Worm (Caenorhabditis elegans) whole organism, L1 larva: ENCODE data around the gene C45B2.2.

ENCODE experiments used
- C04F5.9 ChIP-seq: sonication (generic microtip); optimal IDR thresholded peaks from 2 replicates; lab custom pipeline; 2016; ENCODE audit warnings: missing genetic modification characterization, missing compliant biosample characterization
- C16A3.4 ChIP-seq: fragments of 150-350 bp; optimal IDR thresholded peaks from 2 replicates; lab custom pipeline; 2014; ENCODE audit warnings: missing biosample characterization, missing genetic modification characterization
- F16B12.6 ChIP-seq: fragments of 150-350 bp; optimal IDR thresholded peaks from 2 replicates; lab custom pipeline; 2014; ENCODE audit warnings: missing biosample characterization, missing genetic modification characterization
- aha-1 ChIP-seq: fragments of 150-350 bp; optimal IDR thresholded peaks from 2 replicates; lab custom pipeline; 2014; ENCODE audit warnings: missing biosample characterization, missing genetic modification characterization
- blmp-1 ChIP-seq: fragments of 150-350 bp; optimal IDR thresholded peaks from 2 replicates; lab custom pipeline; 2014; ENCODE audit warnings: missing biosample characterization, missing genetic modification characterization
- ceh-63 ChIP-seq: fragments of 200-800 bp; sonication (Bioruptor generic); optimal IDR thresholded peaks from 2 replicates; lab custom pipeline; 2018; ENCODE audit warnings: mild to moderate bottlenecking, missing genetic modification characterization, missing compliant biosample characterization
- ceh-82 ChIP-seq, 3 experiments: fragments of 150-350 bp in 1 of 3; sonication (generic microtip) in 2 of 3; optimal IDR thresholded peaks; 2 replicates each; lab custom pipeline; 2014 to 2017; ENCODE audit warnings: missing biosample characterization in 3 of 3, missing genetic modification characterization in 3 of 3
- ces-1 ChIP-seq: fragments of 150-350 bp; optimal IDR thresholded peaks from 2 replicates; lab custom pipeline; 2014; ENCODE audit warnings: missing biosample characterization, missing genetic modification reagents, missing genetic modification characterization
- dpl-1 ChIP-seq, 3 experiments: fragments of 150-350 bp in 2 of 3; sonication (generic microtip) in 1 of 3; optimal IDR thresholded peaks; 2 replicates each; lab custom pipeline; 2014 to 2017; ENCODE audit warnings: missing biosample characterization in 3 of 3, missing genetic modification characterization in 3 of 3, missing genetic modification reagents in 3 of 3
- dsc-1 ChIP-seq: sonication (generic microtip); optimal IDR thresholded peaks from 2 replicates; lab custom pipeline; 2016; ENCODE audit warnings: mild to moderate bottlenecking, missing genetic modification characterization, missing compliant biosample characterization
- egl-27 ChIP-seq, 2 experiments: fragments of 150-350 bp in 1 of 2; sonication (generic microtip); optimal IDR thresholded peaks; 3 replicates each; lab custom pipeline; 2017 to 2018; ENCODE audit warnings: missing biosample characterization in 2 of 2, missing genetic modification characterization in 2 of 2, missing genetic modification reagents in 2 of 2
- elt-2 ChIP-seq: sonication (generic microtip); optimal IDR thresholded peaks from 2 replicates; lab custom pipeline; 2016; ENCODE audit warnings: missing genetic modification characterization, mild to moderate bottlenecking, inconsistent platforms, missing compliant biosample characterization, missing genetic modification reagents
- elt-3 ChIP-seq, 6 experiments: fragments of 150-350 bp in 1 of 6; sonication (generic microtip); optimal IDR thresholded peaks; 2 replicates each; lab custom pipeline; 2017 to 2018; ENCODE audit warnings: missing biosample characterization in 6 of 6, missing genetic modification characterization in 6 of 6, inconsistent platforms in 1 of 6
- fkh-8 ChIP-seq: sonication (generic microtip); optimal IDR thresholded peaks from 2 replicates; lab custom pipeline; 2016; ENCODE audit warnings: mild to moderate bottlenecking, missing genetic modification characterization, missing compliant biosample characterization
- irx-1 ChIP-seq: sonication (generic microtip); optimal IDR thresholded peaks from 2 replicates; lab custom pipeline; 2016; ENCODE audit warnings: missing genetic modification characterization, missing compliant biosample characterization
- isw-1 ChIP-seq: fragments of 200-800 bp; sonication (Bioruptor generic); IDR thresholded peaks from 2 replicates; pipeline ENCODE4 v1.3.6; 2022; ENCODE audit warnings: missing genetic modification characterization, missing compliant biosample characterization
- jun-1 ChIP-seq: fragments of 150-350 bp; optimal IDR thresholded peaks from 2 replicates; lab custom pipeline; 2014; ENCODE audit warnings: missing biosample characterization, missing genetic modification reagents, missing genetic modification characterization
- lin-14 ChIP-seq: fragments of 200-800 bp; sonication (Bioruptor generic); optimal IDR thresholded peaks from 2 replicates; lab custom pipeline; 2018; ENCODE audit warnings: mild to moderate bottlenecking, missing genetic modification characterization, moderate library complexity, missing compliant biosample characterization
- lin-15B ChIP-seq: fragments of 150-350 bp; sonication (generic microtip); optimal IDR thresholded peaks from 3 replicates; lab custom pipeline; 2014; ENCODE audit warnings: missing biosample characterization, missing genetic modification characterization
- lin-35 ChIP-seq, 2 experiments: fragments of 150-350 bp; optimal IDR thresholded peaks; 2 replicates each; lab custom pipeline; 2014; ENCODE audit warnings: missing biosample characterization in 2 of 2, missing genetic modification characterization in 2 of 2, missing genetic modification reagents in 2 of 2
- lin-39 ChIP-seq: fragments of 150-350 bp; optimal IDR thresholded peaks from 2 replicates; lab custom pipeline; 2014; ENCODE audit warnings: missing biosample characterization, missing genetic modification reagents, missing genetic modification characterization
- lsy-2 ChIP-seq, 2 experiments: fragments of 150-350 bp; optimal IDR thresholded peaks; 2 replicates each; lab custom pipeline; 2014; ENCODE audit warnings: missing biosample characterization in 2 of 2, missing genetic modification characterization in 2 of 2
- mdl-1 ChIP-seq, 2 experiments: fragments of 150-350 bp; optimal IDR thresholded peaks; 2 replicates each; lab custom pipeline; 2014 to 2017; ENCODE audit warnings: missing biosample characterization in 2 of 2, missing genetic modification characterization in 2 of 2, inconsistent platforms in 1 of 2
- mef-2 ChIP-seq: fragments of 150-350 bp; optimal IDR thresholded peaks from 2 replicates; lab custom pipeline; 2014; ENCODE audit warnings: missing biosample characterization, missing genetic modification characterization
- mep-1 ChIP-seq: fragments of 150-350 bp; optimal IDR thresholded peaks from 2 replicates; lab custom pipeline; 2014; ENCODE audit warnings: missing biosample characterization, missing genetic modification characterization
- nhr-20 ChIP-seq: sonication (generic microtip); optimal IDR thresholded peaks from 2 replicates; lab custom pipeline; 2016; ENCODE audit warnings: mild to moderate bottlenecking, missing genetic modification characterization, missing compliant biosample characterization
- nhr-28 ChIP-seq: fragments of 150-350 bp; optimal IDR thresholded peaks from 2 replicates; lab custom pipeline; 2014; ENCODE audit warnings: missing biosample characterization, missing genetic modification characterization
- nhr-71 ChIP-seq: sonication (generic microtip); optimal IDR thresholded peaks from 2 replicates; lab custom pipeline; 2016; ENCODE audit warnings: mild to moderate bottlenecking, missing genetic modification characterization, moderate library complexity, missing compliant biosample characterization
- nhr-85 ChIP-seq: sonication (generic microtip); peaks from one replicate; lab custom pipeline; 2016; ENCODE audit warnings: missing genetic modification characterization, inconsistent platforms, missing compliant biosample characterization
- nhr-90 ChIP-seq: sonication (generic microtip); optimal IDR thresholded peaks from 2 replicates; lab custom pipeline; 2016; ENCODE audit warnings: mild to moderate bottlenecking, missing genetic modification characterization, missing compliant biosample characterization; ENCODE audit not compliant: poor library complexity
- rnt-1 ChIP-seq: sonication (generic microtip); optimal IDR thresholded peaks from 2 replicates; lab custom pipeline; 2016; ENCODE audit warnings: mild to moderate bottlenecking, missing genetic modification characterization, moderate library complexity, missing compliant biosample characterization
- skn-1 ChIP-seq: fragments of 150-350 bp; optimal IDR thresholded peaks from 2 replicates; lab custom pipeline; 2014; ENCODE audit warnings: missing biosample characterization, missing genetic modification characterization
- snu-23 ChIP-seq: sonication (generic microtip); optimal IDR thresholded peaks from 2 replicates; lab custom pipeline; 2016; ENCODE audit warnings: missing genetic modification characterization, missing compliant biosample characterization
- sup-37 ChIP-seq: fragments of 200-800 bp; sonication (Bioruptor generic); optimal IDR thresholded peaks from 2 replicates; lab custom pipeline; 2018; ENCODE audit warnings: mild to moderate bottlenecking, missing genetic modification characterization, missing compliant biosample characterization
- swsn-7 ChIP-seq: sonication (generic microtip); optimal IDR thresholded peaks from 2 replicates; lab custom pipeline; 2016; ENCODE audit warnings: missing genetic modification characterization, missing compliant biosample characterization
- tbx-2 ChIP-seq: sonication (generic microtip); optimal IDR thresholded peaks from 2 replicates; lab custom pipeline; 2016; ENCODE audit warnings: missing genetic modification characterization, missing compliant biosample characterization
- tlp-1 ChIP-seq: fragments of 150-350 bp; optimal IDR thresholded peaks from 2 replicates; lab custom pipeline; 2014; ENCODE audit warnings: missing biosample characterization, missing genetic modification characterization
- unc-130 ChIP-seq: fragments of 150-350 bp; optimal IDR thresholded peaks from 2 replicates; lab custom pipeline; 2017; ENCODE audit warnings: missing biosample characterization, missing genetic modification characterization, inconsistent platforms
- unc-62 ChIP-seq: fragments of 150-350 bp; optimal IDR thresholded peaks from 2 replicates; lab custom pipeline; 2014; ENCODE audit warnings: missing biosample characterization, missing genetic modification reagents, missing genetic modification characterization
- unc-98 ChIP-seq: fragments of 200-800 bp; sonication (Bioruptor generic); IDR thresholded peaks from 2 replicates; pipeline ENCODE4 v1.3.6; 2022; ENCODE audit warnings: missing genetic modification characterization, missing compliant biosample characterization
- vab-15 ChIP-seq: sonication (generic microtip); optimal IDR thresholded peaks from 2 replicates; lab custom pipeline; 2017; ENCODE audit warnings: missing genotype, mild to moderate bottlenecking, missing genetic modification characterization, missing compliant biosample characterization
- xbp-1 ChIP-seq: sonication (generic microtip); optimal IDR thresholded peaks from 2 replicates; lab custom pipeline; 2016; ENCODE audit warnings: missing genetic modification characterization, missing compliant biosample characterization
- zip-4 ChIP-seq: fragments of 200-800 bp; sonication (Bioruptor generic); optimal IDR thresholded peaks from 2 replicates; lab custom pipeline; 2018; ENCODE audit warnings: mild to moderate bottlenecking, missing genetic modification characterization, moderate library complexity, missing compliant biosample characterization
- ztf-11 ChIP-seq, 2 experiments: sonication (generic microtip); optimal IDR thresholded peaks; 2 replicates each; lab custom pipeline; 2016 to 2017; ENCODE audit warnings: missing genetic modification characterization in 2 of 2, missing biosample characterization in 1 of 2, missing compliant biosample characterization in 1 of 2

The C45B2.2 gene

DNA sequence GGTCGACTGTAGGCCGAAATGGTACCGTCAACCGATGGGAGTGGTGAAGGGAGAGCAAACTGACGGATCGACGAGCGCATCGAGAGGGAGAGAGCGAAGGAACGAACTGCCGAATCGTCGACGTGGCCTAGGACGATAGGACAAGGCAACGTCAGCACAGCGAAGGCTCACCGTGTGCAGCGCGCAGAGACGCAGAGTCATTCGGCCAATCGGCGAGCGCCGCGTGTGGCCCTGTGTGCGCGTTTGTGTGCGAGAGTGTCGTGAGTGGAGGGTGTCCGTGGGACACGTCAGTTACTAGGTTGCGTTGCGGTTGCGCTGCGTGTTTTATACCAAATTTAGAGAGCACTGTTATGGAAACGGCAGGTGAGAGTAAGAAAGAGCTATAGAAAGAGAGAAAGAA, 7.4 kb downstream of the C45B2.2 start, which contains the start of gene hsp-3 (continued):
- TF ChIP-seq aha-1 (peak; percentile 75), C04F5.9 (tag; lab: Kevin White, UChicago) (peak; percentile 85), elt-2 (tag; lab: Kevin White, UChicago) (peak; percentile 95), nhr-28 (tag; lab: Kevin White, UChicago) (no peak), dsc-1 (tag; lab: Kevin White, UChicago) (peak; percentile 88), irx-1 (tag; lab: Kevin White, UChicago) (peak; percentile 91), unc-130 (peak; percentile 33), lin-35 (GFP tag; optimal IDR thresholded peaks at IDR 0.05; lab: Kevin White, UChicago) (peak; percentile 87 to 92), vab-15 (peak; percentile 49), tbx-2 (tag; lab: Kevin White, UChicago) (peak; percentile 98)
- TF ChIP-seq, all 84 proteins: peak for 66

DNA sequence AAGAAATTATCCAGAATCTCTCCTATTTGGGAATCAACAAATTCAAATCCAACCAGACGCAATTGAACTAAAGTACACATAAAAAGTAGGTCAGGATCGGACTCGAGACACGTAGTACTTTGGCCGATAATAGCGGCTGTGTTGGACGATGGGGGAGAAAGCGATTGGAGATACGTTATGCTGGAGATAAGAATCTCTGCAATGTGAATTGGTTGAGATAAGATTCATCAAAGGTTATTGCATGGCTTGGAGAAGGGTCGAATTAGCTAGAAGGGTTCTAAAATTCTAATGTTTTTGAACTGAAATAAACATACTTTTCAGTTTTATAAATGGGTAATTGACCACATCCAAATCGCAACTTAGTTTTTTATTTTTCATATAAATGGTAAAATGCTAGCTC, 8.0 kb downstream of the C45B2.2 start:
- no peak for TF ChIP-seq swsn-7 (tag; lab: Kevin White, UChicago)
- peak in 1 of 6 experiments; percentile 21 for TF ChIP-seq elt-3 (tag; optimal IDR thresholded peaks at IDR 0.05; lab: Kevin White, UChicago)
- no peak for TF ChIP-seq isw-1
- no peak for TF ChIP-seq nhr-90
- TF ChIP-seq rnt-1: peak; percentile 29
- no peak for TF ChIP-seq lin-14 (GFP tag; lab: Kevin White, UChicago)
- peak; percentile 69 for TF ChIP-seq nhr-85 (tag; lab: Kevin White, UChicago)
- TF ChIP-seq blmp-1 (tag; lab: Kevin White, UChicago): peak; percentile 72

DNA sequence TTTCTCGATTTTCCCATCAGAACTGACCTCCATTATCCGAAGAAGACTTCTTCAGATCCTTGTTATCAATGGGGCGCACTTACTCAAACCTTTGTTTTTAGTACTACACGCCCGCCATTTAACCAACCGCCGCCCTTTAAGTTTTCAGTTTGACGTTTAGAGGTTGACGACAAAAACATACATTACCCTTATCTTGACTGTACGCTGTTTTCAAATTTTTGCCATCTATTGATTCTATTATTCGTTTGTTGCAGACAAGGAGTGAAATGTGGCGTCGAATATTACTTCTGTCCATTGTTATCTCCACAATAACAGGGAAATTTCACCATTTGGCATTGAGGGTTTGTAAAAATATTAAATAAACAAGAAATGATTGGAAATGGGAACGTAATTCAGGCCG, 8.5 kb downstream of the C45B2.2 start, which contains the start of gene C15H9.5:
Gene C15H9.5 (plus strand): TSS at position 255 of the 400 bp plus-strand sequence.
- TF ChIP-seq mep-1 (tag; lab: Kevin White, UChicago) (peak; percentile 33), xbp-1 (tag; lab: Kevin White, UChicago) (peak; percentile 76), lsy-2 (tag; optimal IDR thresholded peaks at IDR 0.05; lab: Kevin White, UChicago) (peak in 1 of 2 experiments; percentile 28), ztf-11 (tag; optimal IDR thresholded peaks at IDR 0.05; lab: Kevin White, UChicago) (no peak)
- TF ChIP-seq, all 84 proteins: peak for 3

DNA sequence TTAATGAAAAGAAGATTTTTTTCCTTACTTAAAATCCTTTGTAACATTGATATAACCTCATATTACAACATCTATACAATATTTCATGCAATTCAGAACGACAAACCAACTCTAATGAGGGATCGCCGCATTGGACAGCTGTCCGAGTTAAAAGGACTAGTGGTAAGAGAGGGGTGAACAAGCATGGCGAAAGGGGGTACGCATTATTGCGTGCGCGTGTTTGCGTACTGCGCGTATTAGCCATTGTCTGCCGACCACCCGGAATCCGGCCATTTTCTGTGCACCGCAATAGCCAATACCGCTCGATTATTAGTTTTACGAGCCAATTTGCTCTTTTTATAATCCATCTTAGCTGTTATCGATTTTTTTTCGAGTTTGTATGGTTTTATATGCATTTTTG, 13.0 kb downstream of the C45B2.2 start, which contains the start of gene C15H9.4:
Gene C15H9.4 (plus strand): TSS at position 93 of the 400 bp plus-strand sequence.
- TF ChIP-seq vab-15 (peak; percentile 26), skn-1 (tag; lab: Kevin White, UChicago) (peak; percentile 21), unc-130 (peak; percentile 44), lin-15B (tag; lab: Kevin White, UChicago) (no peak), ceh-82 (tag; optimal IDR thresholded peaks at IDR 0.05; lab: Kevin White, UChicago) (peak; percentile 30 to 58 (median 51)), mep-1 (tag; lab: Kevin White, UChicago) (peak; percentile 21), F16B12.6 (tag; lab: Kevin White, UChicago) (peak; percentile 92), mef-2 (no peak), jun-1 (tag; lab: Kevin White, UChicago) (no peak), dpl-1 (GFP tag; optimal IDR thresholded peaks at IDR 0.05; lab: Kevin White, UChicago) (peak in 2 of 3 experiments; percentile 13 to 17), nhr-20 (tag; lab: Kevin White, UChicago) (peak; percentile 62), fkh-8 (tag; lab: Kevin White, UChicago) (peak; percentile 44), mdl-1 (tag; optimal IDR thresholded peaks at IDR 0.05; lab: Kevin White, UChicago) (peak in 1 of 2 experiments; percentile 39), ces-1 (no peak), elt-2 (tag; lab: Kevin White, UChicago) (no peak), sup-37 (GFP tag; lab: Kevin White, UChicago) (no peak), tlp-1 (tag; lab: Kevin White, UChicago) (no peak), lin-35 (GFP tag; optimal IDR thresholded peaks at IDR 0.05; lab: Kevin White, UChicago) (peak; percentile 18 to 24), zip-4 (GFP tag; lab: Kevin White, UChicago) (no peak), lin-39 (tag; lab: Kevin White, UChicago) (no peak), nhr-71 (tag; lab: Kevin White, UChicago) (peak; percentile 69), C16A3.4 (no peak), unc-62 (no peak), xbp-1 (tag; lab: Kevin White, UChicago) (peak; percentile 98), swsn-7 (tag; lab: Kevin White, UChicago) (peak; percentile 62), dsc-1 (tag; lab: Kevin White, UChicago) (peak; percentile 46), ceh-63 (GFP tag; lab: Kevin White, UChicago) (no peak), egl-27 (tag; optimal IDR thresholded peaks at IDR 0.05; lab: Kevin White, UChicago) (no peak), unc-98 (no peak), nhr-85 (tag; lab: Kevin White, UChicago) (peak; percentile 54), elt-3 (tag; optimal IDR thresholded peaks at IDR 0.05; lab: Kevin White, UChicago) (no peak), aha-1 (no peak), lin-14 (GFP tag; lab: Kevin White, UChicago) (peak; percentile 78), snu-23 (peak; percentile 67), rnt-1 (peak; percentile 75), isw-1 (peak; percentile 29; the same call in 1 of the 2 replicates)
